Worm (Caenorhabditis elegans): ENCODE data around the gene pals-37.

- no peak for TF ChIP-seq flt-1 (GFP tag; IDR thresholded peaks at IDR 0.05)
- no peak for TF ChIP-seq ama-1 (optimal IDR thresholded peaks at IDR 0.05)
- no peak for TF ChIP-seq hmbx-1 (tag; optimal IDR thresholded peaks at IDR 0.05)
- no peak for TF ChIP-seq tbx-37 (GFP tag; conservative IDR thresholded peaks at IDR 0.05)
- no peak for TF ChIP-seq tra-4 (tag; optimal IDR thresholded peaks at IDR 0.05)
- no peak for TF ChIP-seq tbx-11 (GFP tag; IDR thresholded peaks at IDR 0.05)
- no peak for TF ChIP-seq ets-7 (tag; optimal IDR thresholded peaks at IDR 0.05)
- TF ChIP-seq ceh-36 (tag; optimal IDR thresholded peaks at IDR 0.05) = no peak
- TF ChIP-seq pes-1 (GFP tag; IDR thresholded peaks at IDR 0.05) = no peak
- TF ChIP-seq hmg-4 (GFP tag; optimal IDR thresholded peaks at IDR 0.05) = no peak
- TF ChIP-seq aly-1 (tag; optimal IDR thresholded peaks at IDR 0.05) = no peak
- no peak for TF ChIP-seq scrt-1 (GFP tag; IDR thresholded peaks at IDR 0.05)
- no peak for TF ChIP-seq sea-1 (GFP tag; conservative IDR thresholded peaks at IDR 0.05)
Measured at ce11 chrV:12486934-12487333, 45.6 kb upstream of the pals-37 start, which contains the start of gene inx-11.
